Worm (Caenorhabditis elegans): ENCODE results near the gene D1086.2.

DNA sequence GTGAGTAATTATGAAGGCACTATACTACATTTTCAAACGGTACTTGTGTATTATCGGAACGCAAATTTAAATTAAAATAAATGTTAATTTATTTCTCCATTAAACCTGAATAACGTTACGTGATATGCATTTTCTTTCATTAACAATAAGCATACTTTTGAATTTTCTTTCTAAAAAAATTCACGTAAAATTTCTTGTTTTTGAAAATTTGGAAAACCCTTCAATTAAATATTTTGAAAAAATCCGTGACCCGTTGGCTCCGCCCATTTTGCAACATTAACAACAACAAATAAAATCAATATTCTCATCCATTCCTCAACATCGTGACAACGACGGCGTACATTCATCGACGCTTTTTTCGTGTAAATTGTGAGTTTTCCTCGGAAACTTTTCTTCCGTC is 47.7 kb upstream of the D1086.2 start, which contains the start of gene acs-10:
- TF ChIP-seq ama-1 (optimal IDR thresholded peaks at IDR 0.05): no peak
- TF ChIP-seq elt-3 (tag; optimal IDR thresholded peaks at IDR 0.05): no peak
- TF ChIP-seq nhr-11 (tag; optimal IDR thresholded peaks at IDR 0.05): no peak
- TF ChIP-seq grh-1 (GFP tag; IDR thresholded peaks at IDR 0.05): no peak
- TF ChIP-seq lsy-2 (tag; optimal IDR thresholded peaks at IDR 0.05): no peak
- no peak for TF ChIP-seq nhr-76 (tag; optimal IDR thresholded peaks at IDR 0.05)
- no peak for TF ChIP-seq Y116A8C.19 (tag; optimal IDR thresholded peaks at IDR 0.05; ENCODE audit: borderline replicate concordance)
